Fruit fly (Drosophila melanogaster): ENCODE results near the gene CCT2.

The CCT2 gene

dm6 chrX:9119671-9120364 lies 30.5 kb downstream of the CCT2 start (continued):
- TF ChIP-seq ash1 (GFP tag; optimal IDR thresholded peaks at IDR 0.05): no peak
- TF ChIP-seq aop (GFP tag; IDR thresholded peaks at IDR 0.05): no peak
- no peak for TF ChIP-seq toy (GFP tag; IDR thresholded peaks at IDR 0.05)
- TF ChIP-seq CG6254 (GFP tag; optimal IDR thresholded peaks at IDR 0.05): no peak
- TF ChIP-seq knrl (GFP tag; IDR thresholded peaks at IDR 0.05; ENCODE audit: partially characterized antibody): no peak
- TF ChIP-seq dpn (GFP tag; optimal IDR thresholded peaks at IDR 0.05): no peak
- peak; percentile 12 for TF ChIP-seq Meics (GFP tag; optimal IDR thresholded peaks at IDR 0.05)
- no peak for TF ChIP-seq Scr (GFP tag; IDR thresholded peaks at IDR 0.05; ENCODE audit: partially characterized antibody)
- TF ChIP-seq CG17912 (GFP tag; optimal IDR thresholded peaks at IDR 0.05): no peak
- no peak for TF ChIP-seq Side (GFP tag; optimal IDR thresholded peaks at IDR 0.05)
- no peak for TF ChIP-seq CG12769 (tag; optimal IDR thresholded peaks at IDR 0.05)
- no peak for TF ChIP-seq Bdp1 (GFP tag; optimal IDR thresholded peaks at IDR 0.05)
- no peak for TF ChIP-seq E2f2 (GFP tag; IDR thresholded peaks at IDR 0.05)
- no peak for TF ChIP-seq Neu2 (GFP tag; optimal IDR thresholded peaks at IDR 0.05; ENCODE audit: borderline replicate concordance)
- no peak for TF ChIP-seq klu (GFP tag; IDR thresholded peaks at IDR 0.05)
- no peak for TF ChIP-seq CG7928 (GFP tag; optimal IDR thresholded peaks at IDR 0.05)
- no peak for TF ChIP-seq maf-S (GFP tag; optimal IDR thresholded peaks at IDR 0.05)
- TF ChIP-seq row (GFP tag; IDR thresholded peaks at IDR 0.05): peak; percentile 39
- TF ChIP-seq CG2199 (GFP tag; IDR thresholded peaks at IDR 0.05): no peak
- TF ChIP-seq CG13624 (GFP tag; optimal IDR thresholded peaks at IDR 0.05): no peak
- TF ChIP-seq pros (GFP tag; optimal IDR thresholded peaks at IDR 0.05): no peak
- no peak for TF ChIP-seq kay (GFP tag; optimal IDR thresholded peaks at IDR 0.05)
- TF ChIP-seq CG14050 (GFP tag; IDR thresholded peaks at IDR 0.05): no peak
- TF ChIP-seq kni (GFP tag; optimal IDR thresholded peaks at IDR 0.05): no peak
- no peak for TF ChIP-seq Elba2 (GFP tag; optimal IDR thresholded peaks at IDR 0.05)
- TF ChIP-seq wor (GFP tag; IDR thresholded peaks at IDR 0.05): no peak
- no peak for TF ChIP-seq gsb-n (tag; optimal IDR thresholded peaks at IDR 0.05)
- TF ChIP-seq Mrtf (GFP tag; IDR thresholded peaks at IDR 0.05): no peak
- TF ChIP-seq CG9215 (GFP tag; IDR thresholded peaks at IDR 0.05): no peak
- TF ChIP-seq HLH3B (GFP tag; IDR thresholded peaks at IDR 0.05): no peak
- no peak for TF ChIP-seq dysf (GFP tag; IDR thresholded peaks at IDR 0.05)
- TF ChIP-seq vfl (GFP tag; optimal IDR thresholded peaks at IDR 0.05): no peak
- 0 out of 2 replicates have a peak, but pooled peaks have one; percentile 6 for TF ChIP-seq Ptx1 (GFP tag; IDR thresholded peaks at IDR 0.05)
- no peak for TF ChIP-seq p53 (GFP tag; optimal IDR thresholded peaks at IDR 0.05)
- TF ChIP-seq stc (GFP tag; IDR thresholded peaks at IDR 0.05): no peak
- no peak for TF ChIP-seq CG7357 (GFP tag; IDR thresholded peaks at IDR 0.05)
- TF ChIP-seq cwo (GFP tag; optimal IDR thresholded peaks at IDR 0.05): peak; percentile 0
- peak; percentile 44 for TF ChIP-seq lmd (GFP tag; IDR thresholded peaks at IDR 0.05)
- no peak for TF ChIP-seq Abd-B (GFP tag; optimal IDR thresholded peaks at IDR 0.05)
- TF ChIP-seq dmrt99B (tag; optimal IDR thresholded peaks at IDR 0.05): peak; percentile 60
- no peak for TF ChIP-seq Vsx1 (GFP tag; optimal IDR thresholded peaks at IDR 0.05)
- no peak for TF ChIP-seq CG34376 (GFP tag; optimal IDR thresholded peaks at IDR 0.05)
- TF ChIP-seq crol (GFP tag; IDR thresholded peaks at IDR 0.05): peak; percentile 73
- TF ChIP-seq pb (GFP tag; optimal IDR thresholded peaks at IDR 0.05): peak; percentile 12
- TF ChIP-seq CG12942 (GFP tag; optimal IDR thresholded peaks at IDR 0.05): no peak
- no peak for TF ChIP-seq CG15601 (tag; optimal IDR thresholded peaks at IDR 0.05)
- no peak for TF ChIP-seq CG31365 (tag; optimal IDR thresholded peaks at IDR 0.05)
- TF ChIP-seq grau (tag; optimal IDR thresholded peaks at IDR 0.05): peak; percentile 29
- TF ChIP-seq CG7556 (GFP tag; optimal IDR thresholded peaks at IDR 0.05): peak; percentile 65
- TF ChIP-seq sima (GFP tag; optimal IDR thresholded peaks at IDR 0.05): no peak
- no peak for TF ChIP-seq CG9609 (GFP tag; optimal IDR thresholded peaks at IDR 0.05)
